Worm (Caenorhabditis elegans) whole organism, late embryonic: ENCODE results near the gene C25H3.11.
"Not testable (repeated sequence)": the region's sequence is repeated elsewhere in the genome, so short reads cannot be mapped to it uniquely, and the experiment has no call there.

Source experiments
- C08G9.2 ChIP-seq: sonication (generic microtip); optimal IDR thresholded peaks from 2 replicates; lab custom pipeline; 2016; ENCODE audit warnings: mild to moderate bottlenecking, missing genetic modification characterization, moderate library complexity, missing compliant biosample characterization
- F13H6.1 ChIP-seq: sonication (generic microtip); optimal IDR thresholded peaks from 2 replicates; lab custom pipeline; 2016; ENCODE audit warnings: missing genetic modification characterization, missing compliant biosample characterization
- ceh-9 ChIP-seq: sonication (generic microtip); optimal IDR thresholded peaks from 2 replicates; lab custom pipeline; 2016; ENCODE audit warnings: mild to moderate bottlenecking, missing genetic modification characterization, inconsistent platforms, missing compliant biosample characterization
- elt-2 ChIP-seq: sonication (generic microtip); optimal IDR thresholded peaks from 2 replicates; lab custom pipeline; 2016; ENCODE audit warnings: missing genetic modification reagents, missing genetic modification characterization, missing compliant biosample characterization
- fkh-10 ChIP-seq: fragments of 150-350 bp; optimal IDR thresholded peaks from 2 replicates; lab custom pipeline; 2014; ENCODE audit warnings: missing biosample characterization, missing genetic modification reagents, missing genetic modification characterization
- fkh-6 ChIP-seq: sonication (generic microtip); optimal IDR thresholded peaks from 2 replicates; lab custom pipeline; 2016; ENCODE audit warnings: missing genetic modification characterization, missing compliant biosample characterization
- hlh-30 ChIP-seq: sonication (generic microtip); optimal IDR thresholded peaks from 2 replicates; lab custom pipeline; 2017; ENCODE audit warnings: antibody characterized with exemption, missing genetic modification characterization, missing compliant biosample characterization; ENCODE audit not compliant: insufficient read depth
- lim-6 ChIP-seq: sonication (generic microtip); optimal IDR thresholded peaks from 2 replicates; lab custom pipeline; 2016; ENCODE audit warnings: missing genetic modification characterization, missing compliant biosample characterization
- lin-11 ChIP-seq: fragments of 200-800 bp; sonication (Bioruptor generic); optimal IDR thresholded peaks from 2 replicates; lab custom pipeline; 2018; ENCODE audit warnings: mild to moderate bottlenecking, missing genetic modification characterization, missing compliant biosample characterization
- nfya-1 ChIP-seq: sonication (generic microtip); optimal IDR thresholded peaks from 2 replicates; lab custom pipeline; 2017; ENCODE audit warnings: missing genetic modification characterization, mild to moderate bottlenecking, missing compliant biosample characterization, antibody characterized with exemption, moderate library complexity
- odd-2 ChIP-seq: sonication (generic microtip); optimal IDR thresholded peaks from 2 replicates; lab custom pipeline; 2017; ENCODE audit warnings: antibody characterized with exemption, mild to moderate bottlenecking, missing genetic modification characterization, missing compliant biosample characterization
- pha-4 ChIP-seq: fragments of 150-350 bp; optimal IDR thresholded peaks from 2 replicates; lab custom pipeline; 2018; ENCODE audit warnings: missing biosample characterization, missing genetic modification reagents, missing genetic modification characterization
- pqm-1 ChIP-seq: sonication (generic microtip); optimal IDR thresholded peaks from 2 replicates; lab custom pipeline; 2016; ENCODE audit warnings: missing genetic modification characterization, missing compliant biosample characterization
- unc-3 ChIP-seq, 2 experiments: fragments of 200-800 bp in 1 of 2; sonication (Bioruptor generic) in 1 of 2; sonication (generic microtip) in 1 of 2; conservative IDR thresholded peaks in 1 of 2; optimal IDR thresholded peaks in 1 of 2; 2 replicates each; pipeline versions ENCODE4 v1.3.6 to Lab custom; 2016 to 2022; ENCODE audit warnings: missing compliant biosample characterization in 2 of 2, missing genetic modification characterization in 2 of 2, missing genetic modification reagents in 1 of 2

ce11 chrII:5630851-5631401 is 57.9 kb downstream of the C25H3.11 start, which contains the start of the genes F59E12.6 and npl-4.1:
- not testable (repeated sequence) for TF ChIP-seq lim-6 (tag; lab: Kevin White, UChicago); pha-4 (tag; lab: Kevin White, UChicago); unc-3 (GFP tag; conservative IDR thresholded peaks at IDR 0.05; lab: Robert Waterston, UW); unc-3 (tag; optimal IDR thresholded peaks at IDR 0.05; lab: Kevin White, UChicago); fkh-6; odd-2 (tag; lab: Kevin White, UChicago); nfya-1 (tag; lab: Kevin White, UChicago); ceh-9; fkh-10 (GFP tag; lab: Kevin White, UChicago); pqm-1 (tag; lab: Kevin White, UChicago); elt-2 (tag; lab: Kevin White, UChicago); hlh-30 (tag; lab: Kevin White, UChicago); C08G9.2; F13H6.1 (tag; lab: Kevin White, UChicago); lin-11 (tag; lab: Kevin White, UChicago)
